Fruit fly (Drosophila melanogaster): Measurements from ENCODE around the gene CG32548.
A peak's percentile ranks its signal among the peaks of the same experiment; 100 is the strongest.

The CG32548 gene

DNA sequence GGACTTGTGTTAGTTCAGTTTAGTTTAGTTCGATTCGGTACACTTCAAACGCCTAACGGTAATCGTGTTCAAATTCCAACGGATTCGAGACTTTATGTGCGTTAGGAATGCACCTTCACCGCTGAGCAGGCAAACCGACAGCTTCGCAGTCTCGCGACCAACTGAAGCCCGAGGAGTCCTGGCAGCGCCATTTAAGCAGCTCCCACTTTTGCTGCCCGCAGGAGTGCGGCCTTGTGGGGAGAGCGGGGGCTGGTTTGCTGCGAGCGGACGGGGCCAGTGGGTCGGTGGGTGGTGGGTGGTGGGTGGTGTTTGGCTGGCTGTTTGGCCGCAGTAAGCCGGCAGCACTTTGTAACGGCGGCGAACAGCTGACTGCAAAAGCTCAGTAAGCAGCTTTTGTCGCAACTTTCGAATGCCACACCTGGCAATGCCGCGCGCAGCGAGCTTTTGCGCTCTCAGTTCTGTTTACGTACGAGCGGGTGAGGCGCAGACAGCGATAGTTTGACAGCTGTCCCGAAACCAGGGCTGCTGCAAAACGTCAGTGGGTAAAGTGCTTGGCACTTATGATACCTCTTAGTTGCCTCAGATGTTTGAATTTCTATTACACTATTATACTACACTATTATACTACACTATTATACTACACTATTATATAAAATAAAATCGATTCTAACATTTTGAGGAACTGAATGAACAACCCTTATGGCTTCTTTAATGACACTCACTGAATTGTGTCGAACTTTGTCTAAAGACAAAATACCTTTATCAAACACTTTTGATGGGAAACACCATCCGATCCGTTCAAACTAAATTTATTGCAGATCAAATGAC, 39.1 kb upstream of the CG32548 start, which contains the start of gene CG32547 (continued):
- TF ChIP-seq pzg (GFP tag; optimal IDR thresholded peaks at IDR 0.05) (peak; percentile 41), nmo (GFP tag; optimal IDR thresholded peaks at IDR 0.05) (peak; percentile 6), Nf-YA (GFP tag; IDR thresholded peaks at IDR 0.05) (no peak), fru (optimal IDR thresholded peaks at IDR 0.05) (no peak), CG9215 (GFP tag; IDR thresholded peaks at IDR 0.05) (peak; percentile 92), CG18599 (GFP tag; optimal IDR thresholded peaks at IDR 0.05) (peak; percentile 11), Xrp1 (GFP tag; IDR thresholded peaks at IDR 0.05) (peak; percentile 36; the same call in 1 of the 2 replicates), CrebB (tag; optimal IDR thresholded peaks at IDR 0.05) (no peak), sens (GFP tag) (peak; percentile 73), row (GFP tag; IDR thresholded peaks at IDR 0.05) (peak; percentile 77), eve (GFP tag; optimal IDR thresholded peaks at IDR 0.05) (no peak), dan (GFP tag; IDR thresholded peaks at IDR 0.05) (no peak), lov (optimal IDR thresholded peaks at IDR 0.05) (no peak), lov (GFP tag; IDR thresholded peaks at IDR 0.05) (no peak), prd (optimal IDR thresholded peaks at IDR 0.05) (no peak), prd (GFP tag; IDR thresholded peaks at IDR 0.05) (peak; percentile 17; the same call in 1 of the 3 replicates), CG18476 (GFP tag; optimal IDR thresholded peaks at IDR 0.05) (no peak), ci (GFP tag; IDR thresholded peaks at IDR 0.05) (0 out of 3 replicates have a peak, but pooled peaks have one; percentile 34), CG33557 (GFP tag; optimal IDR thresholded peaks at IDR 0.05) (no peak), Antp (GFP tag; optimal IDR thresholded peaks at IDR 0.05) (no peak), sug (tag; optimal IDR thresholded peaks at IDR 0.05) (no peak), CG13624 (GFP tag; optimal IDR thresholded peaks at IDR 0.05) (no peak), nau (GFP tag; optimal IDR thresholded peaks at IDR 0.05) (peak; percentile 3), Doc3 (GFP tag; IDR thresholded peaks at IDR 0.05; ENCODE audit: partially characterized antibody) (no peak), btn (GFP tag; optimal IDR thresholded peaks at IDR 0.05) (no peak), CG6654 (GFP tag; optimal IDR thresholded peaks at IDR 0.05) (no peak), CG15514 (GFP tag; optimal IDR thresholded peaks at IDR 0.05) (peak; percentile 30), HLH3B (GFP tag; IDR thresholded peaks at IDR 0.05) (no peak), Drgx (GFP tag; IDR thresholded peaks at IDR 0.05) (no peak), Hey (tag; optimal IDR thresholded peaks at IDR 0.05) (no peak), Sin3A (optimal IDR thresholded peaks at IDR 0.05) (no peak), cwo (GFP tag; optimal IDR thresholded peaks at IDR 0.05) (no peak), Mrtf (GFP tag; IDR thresholded peaks at IDR 0.05) (no peak), CG4617 (GFP tag; optimal IDR thresholded peaks at IDR 0.05; ENCODE audit: borderline replicate concordance) (no peak), vvl (GFP tag; IDR thresholded peaks at IDR 0.05) (peak; percentile 56), Spps (tag; optimal IDR thresholded peaks at IDR 0.05) (no peak), twi (tag; optimal IDR thresholded peaks at IDR 0.05) (no peak), C15 (GFP tag; IDR thresholded peaks at IDR 0.05) (no peak), CG9817 (tag; optimal IDR thresholded peaks at IDR 0.05) (no peak), CG32767 (GFP tag; IDR thresholded peaks at IDR 0.05) (no peak), stc (GFP tag; IDR thresholded peaks at IDR 0.05) (no peak), CG8089 (GFP tag; optimal IDR thresholded peaks at IDR 0.05) (no peak), insv (GFP tag; optimal IDR thresholded peaks at IDR 0.05) (no peak), onecut (GFP tag; IDR thresholded peaks at IDR 0.05) (no peak), ab (GFP tag; optimal IDR thresholded peaks at IDR 0.05) (no peak), CG7839 (tag; optimal IDR thresholded peaks at IDR 0.05) (peak; percentile 21), CG6765 (GFP tag; optimal IDR thresholded peaks at IDR 0.05) (no peak), CG42726 (GFP tag; IDR thresholded peaks at IDR 0.05; ENCODE audit: partially characterized antibody) (no peak), psq (GFP tag; optimal IDR thresholded peaks at IDR 0.05) (peak; percentile 84), pnt (GFP tag; optimal IDR thresholded peaks at IDR 0.05) (no peak), Meics (GFP tag; optimal IDR thresholded peaks at IDR 0.05) (peak; percentile 13)

Measured in whole organism, embryonic.